Fruit fly (Drosophila melanogaster): Measurements from ENCODE around the gene CG34347.

The CG34347 gene

DNA sequence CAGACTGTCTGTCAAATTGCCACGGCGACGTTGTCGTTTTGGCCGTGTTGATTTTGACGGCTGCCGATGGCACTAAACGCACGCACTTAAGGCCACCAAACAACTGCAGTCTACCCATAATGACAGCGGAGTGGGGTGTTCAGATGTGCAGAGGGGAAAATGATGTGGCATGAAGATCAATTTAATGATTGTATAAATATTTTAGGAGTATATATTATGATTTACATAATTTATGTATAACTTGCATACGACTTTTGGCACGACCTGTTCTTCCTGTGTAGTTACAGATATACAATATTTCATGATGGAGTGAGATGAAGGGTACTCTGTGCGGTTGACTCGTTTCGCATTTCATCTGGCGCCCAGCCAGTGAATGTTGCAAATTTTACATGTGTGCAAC lies 31.6 kb downstream of the CG34347 start (continued):
- TF ChIP-seq Smox (GFP tag; optimal IDR thresholded peaks at IDR 0.05) (no peak), CG7368 (GFP tag; optimal IDR thresholded peaks at IDR 0.05) (no peak), Met (GFP tag; optimal IDR thresholded peaks at IDR 0.05) (no peak), CG32006 (GFP tag; optimal IDR thresholded peaks at IDR 0.05) (peak; percentile 17), topi (GFP tag; optimal IDR thresholded peaks at IDR 0.05) (peak; percentile 6), ss (GFP tag; optimal IDR thresholded peaks at IDR 0.05) (no peak), CG8319 (GFP tag; optimal IDR thresholded peaks at IDR 0.05) (no peak), esn (GFP tag; optimal IDR thresholded peaks at IDR 0.05) (peak; percentile 28), CG3032 (tag; optimal IDR thresholded peaks at IDR 0.05) (peak; percentile 14), Eip78C (GFP tag) (peak; percentile 56), CG8119 (GFP tag; IDR thresholded peaks at IDR 0.05) (0 out of 3 replicates have a peak, but pooled peaks have one; percentile 24), Hr39 (GFP tag; optimal IDR thresholded peaks at IDR 0.05) (no peak), OdsH (GFP tag; optimal IDR thresholded peaks at IDR 0.05) (peak; percentile 14), Eip93F (GFP tag; optimal IDR thresholded peaks at IDR 0.05) (no peak)

DNA sequence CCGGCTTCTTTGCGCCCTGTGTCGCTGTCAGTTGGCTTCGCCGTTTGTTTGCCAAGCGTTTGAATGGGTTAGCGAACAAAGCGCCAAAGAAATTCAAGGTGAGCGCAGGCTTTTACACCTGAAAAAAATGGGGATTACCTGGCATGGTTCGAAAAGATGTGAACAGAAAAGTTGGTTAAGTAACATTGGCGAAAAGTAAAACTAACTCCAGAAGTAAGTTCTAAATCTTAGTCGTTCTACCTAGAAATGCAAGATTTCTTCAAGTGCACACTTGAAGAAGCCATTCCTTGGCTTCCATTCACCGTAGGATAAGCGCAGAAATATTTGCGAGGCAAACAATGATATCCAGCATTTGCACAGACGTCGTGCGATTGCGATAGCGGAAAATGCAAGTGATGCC lies 34.7 kb downstream of the CG34347 start:
- no peak for TF ChIP-seq Ets21C (GFP tag; optimal IDR thresholded peaks at IDR 0.05)
- TF ChIP-seq Smox (GFP tag; optimal IDR thresholded peaks at IDR 0.05) = no peak
- no peak for TF ChIP-seq CG8319 (GFP tag; optimal IDR thresholded peaks at IDR 0.05)
- TF ChIP-seq Hr39 (GFP tag; optimal IDR thresholded peaks at IDR 0.05) = peak; percentile 6
- TF ChIP-seq CG10631 (GFP tag; optimal IDR thresholded peaks at IDR 0.05) = peak; percentile 57
- TF ChIP-seq Eip93F (GFP tag; optimal IDR thresholded peaks at IDR 0.05) = no peak
- TF ChIP-seq net (GFP tag; optimal IDR thresholded peaks at IDR 0.05) = peak; percentile 41
- peak; percentile 34 for TF ChIP-seq fd59A (GFP tag; optimal IDR thresholded peaks at IDR 0.05)
- peak; percentile 0 for TF ChIP-seq CG34406 (GFP tag; optimal IDR thresholded peaks at IDR 0.05)
- TF ChIP-seq esn (GFP tag; optimal IDR thresholded peaks at IDR 0.05) = peak; percentile 2
- peak; percentile 40; the same call in 2 of the 3 replicates for TF ChIP-seq CG8119 (GFP tag; IDR thresholded peaks at IDR 0.05)
- peak; percentile 5 for TF ChIP-seq CG31627 (GFP tag; optimal IDR thresholded peaks at IDR 0.05)
- no peak for TF ChIP-seq CG8632 (GFP tag; optimal IDR thresholded peaks at IDR 0.05)
- TF ChIP-seq vri (GFP tag; optimal IDR thresholded peaks at IDR 0.05) = no peak
- no peak for TF ChIP-seq fd85E (GFP tag; optimal IDR thresholded peaks at IDR 0.05)
- peak; percentile 7 for TF ChIP-seq CG6792 (GFP tag; optimal IDR thresholded peaks at IDR 0.05)
- peak; percentile 35 for TF ChIP-seq svp (GFP tag)
- TF ChIP-seq CG11902 (GFP tag; optimal IDR thresholded peaks at IDR 0.05) = no peak
- no peak for TF ChIP-seq CG9139 (GFP tag; optimal IDR thresholded peaks at IDR 0.05)
- no peak for TF ChIP-seq achi (GFP tag; optimal IDR thresholded peaks at IDR 0.05)
- TF ChIP-seq Met (GFP tag; optimal IDR thresholded peaks at IDR 0.05) = peak; percentile 26
- TF ChIP-seq CG3919 (GFP tag; optimal IDR thresholded peaks at IDR 0.05) = peak; percentile 42
- TF ChIP-seq CG6163 (GFP tag; IDR thresholded peaks at IDR 0.05) = peak; percentile 76
- peak; percentile 15 to 68 for TF ChIP-seq salr (GFP tag; optimal IDR thresholded peaks at IDR 0.05)
- TF ChIP-seq eg (GFP tag; IDR thresholded peaks at IDR 0.05) = peak; percentile 38; the same call in 1 of the 3 replicates
- no peak for TF ChIP-seq CG6808 (GFP tag; optimal IDR thresholded peaks at IDR 0.05)
- TF ChIP-seq Eip78C (GFP tag) = peak; percentile 73
- peak; percentile 44 for TF ChIP-seq Eip75B (GFP tag; optimal IDR thresholded peaks at IDR 0.05)
- peak; percentile 50 for TF ChIP-seq Sox14 (GFP tag; optimal IDR thresholded peaks at IDR 0.05)
- TF ChIP-seq ss (GFP tag; optimal IDR thresholded peaks at IDR 0.05) = peak in 1 of 2 experiments; percentile 7
- peak; percentile 72 for TF ChIP-seq CG32006 (GFP tag; optimal IDR thresholded peaks at IDR 0.05)
- no peak for TF ChIP-seq dac (GFP tag; optimal IDR thresholded peaks at IDR 0.05)
- TF ChIP-seq CG4318 (GFP tag; optimal IDR thresholded peaks at IDR 0.05) = peak; percentile 38
- TF ChIP-seq Hr4 (GFP tag; optimal IDR thresholded peaks at IDR 0.05) = peak; percentile 71
- peak; percentile 64 for TF ChIP-seq CG15336 (GFP tag; IDR thresholded peaks at IDR 0.05)
- no peak for TF ChIP-seq CG3032 (tag; optimal IDR thresholded peaks at IDR 0.05)
- peak; percentile 41 for TF ChIP-seq acj6 (GFP tag; optimal IDR thresholded peaks at IDR 0.05)
- peak; percentile 19 for TF ChIP-seq lz (GFP tag; optimal IDR thresholded peaks at IDR 0.05)
- TF ChIP-seq Gug (GFP tag; IDR thresholded peaks at IDR 0.05) = no peak
- peak; percentile 6 for TF ChIP-seq Sox102F (GFP tag; optimal IDR thresholded peaks at IDR 0.05)
- peak; percentile 16 for TF ChIP-seq CG16779 (tag; optimal IDR thresholded peaks at IDR 0.05)
- no peak for TF ChIP-seq Lpt (GFP tag; optimal IDR thresholded peaks at IDR 0.05)
- TF ChIP-seq pdm3 (GFP tag; optimal IDR thresholded peaks at IDR 0.05) = peak; percentile 57
- peak; percentile 54 for TF ChIP-seq OdsH (GFP tag; optimal IDR thresholded peaks at IDR 0.05)
- no peak for TF ChIP-seq topi (GFP tag; optimal IDR thresholded peaks at IDR 0.05)
- TF ChIP-seq dsx (GFP tag; optimal IDR thresholded peaks at IDR 0.05; ENCODE audit: poor library complexity, severe bottlenecking) = no peak
